Worm (Caenorhabditis elegans) whole organism, L2 larva: ENCODE measurements around the gene Y7A5A.13.

ENCODE experiments used
- C34F6.9 ChIP-seq: fragments of 150-350 bp; optimal IDR thresholded peaks from 2 replicates; lab custom pipeline; 2014; ENCODE audit warnings: missing biosample characterization, missing genetic modification characterization
- F13H6.1 ChIP-seq: sonication (generic microtip); optimal IDR thresholded peaks from 2 replicates; lab custom pipeline; 2016; ENCODE audit warnings: missing genetic modification characterization, missing compliant biosample characterization
- R02D3.7 ChIP-seq: fragments of 150-350 bp; optimal IDR thresholded peaks from 2 replicates; lab custom pipeline; 2014; ENCODE audit warnings: missing biosample characterization, missing genetic modification characterization
- Y55F3AM.14 ChIP-seq: fragments of 200-800 bp; sonication (Bioruptor generic); optimal IDR thresholded peaks from 2 replicates; lab custom pipeline; 2018; ENCODE audit warnings: mild to moderate bottlenecking, missing genetic modification characterization, missing compliant biosample characterization
- ZK546.5 ChIP-seq: sonication (generic microtip); optimal IDR thresholded peaks from 2 replicates; lab custom pipeline; 2017; ENCODE audit warnings: missing biosample characterization, missing genetic modification characterization
- alr-1 ChIP-seq: fragments of 150-350 bp; optimal IDR thresholded peaks from 2 replicates; lab custom pipeline; 2014; ENCODE audit warnings: missing biosample characterization, missing genetic modification characterization
- aly-2 ChIP-seq: fragments of 150-350 bp; optimal IDR thresholded peaks from 2 replicates; lab custom pipeline; 2014; ENCODE audit warnings: missing biosample characterization, missing genetic modification characterization
- ama-1 ChIP-seq: fragments of 150-350 bp; optimal IDR thresholded peaks from 2 replicates; lab custom pipeline; 2018; ENCODE audit warnings: inconsistent platforms
- blmp-1 ChIP-seq: sonication (generic microtip); optimal IDR thresholded peaks from 2 replicates; lab custom pipeline; 2017; ENCODE audit warnings: missing genetic modification characterization, mild to moderate bottlenecking, missing compliant biosample characterization, antibody characterized with exemption, moderate library complexity; ENCODE audit not compliant: insufficient read depth
- ceh-82 ChIP-seq: fragments of 150-350 bp; optimal IDR thresholded peaks from 2 replicates; lab custom pipeline; 2014; ENCODE audit warnings: missing biosample characterization, missing genetic modification characterization
- crh-2 ChIP-seq: sonication (generic microtip); optimal IDR thresholded peaks from 2 replicates; lab custom pipeline; 2017; ENCODE audit warnings: missing biosample characterization, missing genetic modification characterization
- dmd-4 ChIP-seq: sonication (generic microtip); optimal IDR thresholded peaks from 2 replicates; lab custom pipeline; 2017; ENCODE audit warnings: missing biosample characterization, missing genetic modification characterization
- egl-27 ChIP-seq: sonication (generic microtip); optimal IDR thresholded peaks from 3 replicates; lab custom pipeline; 2017; ENCODE audit warnings: missing biosample characterization, missing genetic modification reagents, missing genetic modification characterization
- elt-1 ChIP-seq: fragments of 150-350 bp; optimal IDR thresholded peaks from 2 replicates; lab custom pipeline; 2014; ENCODE audit warnings: missing biosample characterization, missing genetic modification characterization
- elt-3 ChIP-seq: sonication (generic microtip); optimal IDR thresholded peaks from 2 replicates; lab custom pipeline; 2017; ENCODE audit warnings: missing biosample characterization, missing genetic modification characterization
- gmeb-1 ChIP-seq: fragments of 150-350 bp; optimal IDR thresholded peaks from 2 replicates; lab custom pipeline; 2014; ENCODE audit warnings: missing biosample characterization, missing genetic modification characterization
- lin-11 ChIP-seq: fragments of 150-350 bp; sonication (generic microtip); optimal IDR thresholded peaks from 2 replicates; lab custom pipeline; 2014; ENCODE audit warnings: missing biosample characterization, missing genetic modification characterization, inconsistent platforms, mixed read lengths
- lin-13 ChIP-seq: fragments of 150-350 bp; optimal IDR thresholded peaks from 2 replicates; lab custom pipeline; 2014; ENCODE audit warnings: missing biosample characterization, missing genetic modification reagents, missing genetic modification characterization
- lin-39 ChIP-seq: fragments of 150-350 bp; optimal IDR thresholded peaks from 2 replicates; lab custom pipeline; 2014; ENCODE audit warnings: missing biosample characterization, missing genetic modification reagents, missing genetic modification characterization
- lsy-2 ChIP-seq, 2 experiments: fragments of 150-350 bp in 1 of 2; sonication (generic microtip) in 1 of 2; optimal IDR thresholded peaks; 2 replicates each; lab custom pipeline; 2014 to 2017; ENCODE audit warnings: missing biosample characterization in 2 of 2, missing genetic modification characterization in 2 of 2
- mab-5 ChIP-seq: fragments of 150-350 bp; optimal IDR thresholded peaks from 2 replicates; lab custom pipeline; 2014; ENCODE audit warnings: missing biosample characterization, missing genetic modification characterization
- mbf-1 ChIP-seq: sonication (generic microtip); optimal IDR thresholded peaks from 2 replicates; lab custom pipeline; 2017; ENCODE audit warnings: missing biosample characterization, missing genetic modification characterization
- mdl-1 ChIP-seq, 2 experiments: fragments of 150-350 bp in 1 of 2; sonication (generic microtip) in 1 of 2; optimal IDR thresholded peaks; 2 replicates each; lab custom pipeline; 2017; ENCODE audit warnings: missing biosample characterization in 2 of 2, missing genetic modification characterization in 2 of 2
- nhr-11 ChIP-seq: fragments of 150-350 bp; optimal IDR thresholded peaks from 2 replicates; lab custom pipeline; 2014; ENCODE audit warnings: missing biosample characterization, missing genetic modification characterization
- nhr-12 ChIP-seq: fragments of 150-350 bp; optimal IDR thresholded peaks from 2 replicates; lab custom pipeline; 2014; ENCODE audit warnings: missing biosample characterization, missing genetic modification characterization
- nhr-129 ChIP-seq: fragments of 150-350 bp; optimal IDR thresholded peaks from 2 replicates; lab custom pipeline; 2014; ENCODE audit warnings: missing biosample characterization, missing genetic modification characterization
- nhr-21 ChIP-seq: fragments of 150-350 bp; optimal IDR thresholded peaks from 2 replicates; lab custom pipeline; 2014; ENCODE audit warnings: missing biosample characterization, missing genetic modification characterization
- nhr-23 ChIP-seq: fragments of 150-350 bp; optimal IDR thresholded peaks from 2 replicates; lab custom pipeline; 2014; ENCODE audit warnings: missing biosample characterization, missing genetic modification reagents, missing genetic modification characterization
- nhr-237 ChIP-seq: fragments of 150-350 bp; optimal IDR thresholded peaks from 2 replicates; lab custom pipeline; 2014; ENCODE audit warnings: missing biosample characterization, missing genetic modification characterization
- nhr-25 ChIP-seq: fragments of 150-350 bp; sonication (generic microtip); optimal IDR thresholded peaks from 3 replicates; lab custom pipeline; 2014; ENCODE audit warnings: missing biosample characterization, missing genetic modification characterization
- nhr-6 ChIP-seq: fragments of 150-350 bp; optimal IDR thresholded peaks from 2 replicates; lab custom pipeline; 2014; ENCODE audit warnings: missing biosample characterization, missing genetic modification characterization
- nhr-77 ChIP-seq: fragments of 150-350 bp; optimal IDR thresholded peaks from 2 replicates; lab custom pipeline; 2014; ENCODE audit warnings: missing biosample characterization, missing genetic modification characterization
- sem-4 ChIP-seq: fragments of 150-350 bp; optimal IDR thresholded peaks from 2 replicates; lab custom pipeline; 2014; ENCODE audit warnings: missing biosample characterization, missing genetic modification reagents, missing genetic modification characterization
- skn-1 ChIP-seq: sonication (generic microtip); optimal IDR thresholded peaks from 2 replicates; lab custom pipeline; 2017; ENCODE audit warnings: missing biosample characterization, missing genetic modification characterization
- sma-9 ChIP-seq, 2 experiments: fragments of 150-350 bp in 1 of 2; sonication (generic microtip) in 1 of 2; optimal IDR thresholded peaks; 2 replicates each; lab custom pipeline; 2014 to 2016; ENCODE audit warnings: missing genetic modification characterization in 2 of 2, mild to moderate bottlenecking in 1 of 2, missing biosample characterization in 1 of 2, missing compliant biosample characterization in 1 of 2, missing genetic modification reagents in 1 of 2, moderate library complexity in 1 of 2
- snpc-4 ChIP-seq: fragments of 150-350 bp; optimal IDR thresholded peaks from 2 replicates; lab custom pipeline; 2014; ENCODE audit warnings: missing biosample characterization, missing genetic modification characterization
- unc-39 ChIP-seq: fragments of 150-350 bp; optimal IDR thresholded peaks from 2 replicates; lab custom pipeline; 2014; ENCODE audit warnings: missing biosample characterization, missing genetic modification characterization
- unc-55 ChIP-seq: fragments of 150-350 bp; sonication (generic microtip); optimal IDR thresholded peaks from 3 replicates; lab custom pipeline; 2014; ENCODE audit warnings: missing biosample characterization, missing genetic modification reagents, missing genetic modification characterization
- unc-62 ChIP-seq: fragments of 150-350 bp; optimal IDR thresholded peaks from 2 replicates; lab custom pipeline; 2014; ENCODE audit warnings: missing biosample characterization, missing genetic modification reagents, missing genetic modification characterization
- ztf-1 ChIP-seq: fragments of 200-800 bp; sonication (Bioruptor generic); conservative IDR thresholded peaks from 2 replicates; pipeline ENCODE4 v1.3.6; 2022; ENCODE audit warnings: missing genetic modification characterization, missing compliant biosample characterization
- ztf-11 ChIP-seq: sonication (generic microtip); optimal IDR thresholded peaks from 2 replicates; lab custom pipeline; 2017; ENCODE audit warnings: missing biosample characterization, missing genetic modification characterization
- ztf-4 ChIP-seq: fragments of 150-350 bp; optimal IDR thresholded peaks from 2 replicates; lab custom pipeline; 2014; ENCODE audit warnings: missing biosample characterization, missing genetic modification characterization

Gene Y7A5A.13

DNA sequence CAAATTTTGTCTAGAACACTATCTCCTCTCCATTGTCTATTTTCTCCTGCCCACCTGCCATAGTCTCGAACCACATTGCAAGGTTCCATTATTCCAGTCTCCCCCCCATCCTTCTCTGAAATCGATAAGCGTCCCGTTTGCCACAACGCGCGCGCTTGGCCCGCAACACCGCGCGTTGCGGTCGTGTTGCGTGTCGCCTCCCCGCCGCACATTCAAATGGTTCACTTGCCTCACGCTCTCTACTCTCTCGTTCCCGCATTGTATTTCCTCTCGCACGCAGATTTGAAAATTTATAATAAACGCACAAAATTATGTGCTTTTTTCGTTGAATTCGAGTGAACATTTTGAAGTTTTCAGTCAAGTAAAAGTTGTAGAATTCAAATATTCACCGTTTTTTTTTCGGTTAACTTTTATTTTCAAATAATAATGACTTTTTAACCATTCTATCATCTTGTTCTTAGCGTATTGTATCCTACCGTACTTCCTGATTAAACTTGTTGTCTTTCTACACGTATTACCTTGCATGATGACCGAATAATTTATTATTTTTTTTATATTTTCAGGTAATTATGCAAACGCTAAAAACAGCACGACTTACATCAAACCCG lies 48.0 kb upstream of the Y7A5A.13 start, which contains the start of gene lin-15B:
Gene lin-15B (plus strand): TSS at position 558 of the 608 bp plus-strand sequence.
- TF ChIP-seq nhr-129 (tag; lab: Kevin White, UChicago) (no peak), sma-9 (GFP tag; optimal IDR thresholded peaks at IDR 0.05; lab: Kevin White, UChicago) (no peak), sma-9 (tag; optimal IDR thresholded peaks at IDR 0.05; lab: Kevin White, UChicago) (no peak), snpc-4 (tag; lab: Kevin White, UChicago) (no peak), ztf-1 (GFP tag; lab: Robert Waterston, UW) (no peak), nhr-237 (no peak), nhr-11 (tag; lab: Kevin White, UChicago) (no peak), mdl-1 (tag; optimal IDR thresholded peaks at IDR 0.05; lab: Kevin White, UChicago) (no peak), crh-2 (tag; lab: Kevin White, UChicago) (no peak), blmp-1 (tag; lab: Kevin White, UChicago) (no peak), nhr-12 (no peak)

DNA sequence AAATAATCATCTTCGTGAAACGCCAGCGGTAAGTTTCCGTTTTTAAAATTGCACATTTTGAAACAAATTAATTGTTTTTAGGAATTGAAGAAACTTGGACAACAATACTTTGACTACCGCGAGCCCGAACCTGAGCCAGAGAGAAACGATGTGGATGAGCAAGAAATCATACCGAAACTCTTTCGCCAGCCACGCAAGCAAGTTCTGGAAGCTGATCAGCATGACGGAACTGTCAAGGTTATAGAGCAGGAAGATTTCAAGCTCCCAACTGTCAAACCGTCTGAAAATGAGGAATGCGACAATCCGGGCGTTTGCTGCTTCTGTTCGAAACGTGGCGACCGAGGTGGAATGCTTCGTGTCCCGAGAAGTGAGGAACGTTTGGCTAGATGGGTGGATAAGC lies 43.3 kb upstream of the Y7A5A.13 start:
- no peak for TF ChIP-seq ZK546.5 (tag; lab: Kevin White, UChicago)
- TF ChIP-seq snpc-4 (tag; lab: Kevin White, UChicago): no peak
- no peak for TF ChIP-seq sma-9 (GFP tag; optimal IDR thresholded peaks at IDR 0.05; lab: Kevin White, UChicago)
- no peak for TF ChIP-seq sma-9 (tag; optimal IDR thresholded peaks at IDR 0.05; lab: Kevin White, UChicago)

- no peak for TF ChIP-seq sma-9 (GFP tag; optimal IDR thresholded peaks at IDR 0.05; lab: Kevin White, UChicago)
- no peak for TF ChIP-seq sma-9 (tag; optimal IDR thresholded peaks at IDR 0.05; lab: Kevin White, UChicago)
- TF ChIP-seq nhr-25 (tag; lab: Kevin White, UChicago): no peak
- no peak for TF ChIP-seq nhr-129 (tag; lab: Kevin White, UChicago)
- TF ChIP-seq alr-1 (tag; lab: Kevin White, UChicago): no peak
- TF ChIP-seq lin-11 (tag; lab: Kevin White, UChicago): no peak
- no peak for TF ChIP-seq ztf-1 (GFP tag; lab: Robert Waterston, UW)
- no peak for TF ChIP-seq nhr-12
- no peak for TF ChIP-seq ceh-82 (tag; lab: Kevin White, UChicago)
- no peak for TF ChIP-seq mab-5 (tag; lab: Kevin White, UChicago)
- no peak for TF ChIP-seq ztf-4 (tag; lab: Kevin White, UChicago)
- TF ChIP-seq lin-39 (tag; lab: Kevin White, UChicago): no peak
- no peak for TF ChIP-seq nhr-21 (tag; lab: Kevin White, UChicago)
- no peak for TF ChIP-seq skn-1 (tag; lab: Kevin White, UChicago)
- TF ChIP-seq unc-55 (GFP tag; lab: Kevin White, UChicago): no peak
- TF ChIP-seq elt-1: no peak
- TF ChIP-seq nhr-77: no peak
- no peak for TF ChIP-seq R02D3.7 (tag; lab: Kevin White, UChicago)
- TF ChIP-seq dmd-4 (tag; lab: Kevin White, UChicago): no peak
- no peak for TF ChIP-seq nhr-6 (tag; lab: Kevin White, UChicago)
Observed at ce11 chrX:15731668-15732067, 42.0 kb upstream of the Y7A5A.13 start, which contains the start of gene lin-15A. Gene lin-15A, plus strand, starts transcription at chrX:15731968.

DNA sequence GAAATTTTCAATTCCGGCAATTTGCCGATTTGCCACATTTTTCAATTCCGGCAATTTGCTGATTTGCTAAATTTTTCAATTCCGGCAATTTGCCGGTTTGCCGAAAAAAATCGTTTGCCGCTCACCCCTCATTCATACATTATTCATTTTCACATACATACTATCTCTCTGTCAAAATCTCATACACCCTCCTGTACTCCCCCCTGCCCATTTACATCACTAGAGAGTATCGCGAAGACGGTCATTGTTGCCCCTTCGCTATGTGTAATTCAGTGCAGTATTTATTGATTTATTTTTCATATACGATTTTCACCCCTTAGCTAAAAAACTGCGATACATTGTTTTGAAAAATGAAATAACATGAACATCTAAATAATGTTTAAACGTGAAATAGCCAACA lies 37.2 kb upstream of the Y7A5A.13 start:
- TF ChIP-seq C34F6.9 (tag; lab: Kevin White, UChicago) (peak; percentile 32), lsy-2 (tag; optimal IDR thresholded peaks at IDR 0.05; lab: Kevin White, UChicago) (peak; percentile 44 to 71), Y55F3AM.14 (GFP tag; lab: Kevin White, UChicago) (no peak), snpc-4 (tag; lab: Kevin White, UChicago) (peak; percentile 68), ZK546.5 (tag; lab: Kevin White, UChicago) (no peak), lin-39 (tag; lab: Kevin White, UChicago) (no peak), mab-5 (tag; lab: Kevin White, UChicago) (peak; percentile 30), lin-13 (GFP tag; lab: Kevin White, UChicago) (peak; percentile 78), sem-4 (peak; percentile 57), aly-2 (tag; lab: Kevin White, UChicago) (no peak), nhr-25 (tag; lab: Kevin White, UChicago) (no peak), ama-1 (no peak), nhr-77 (peak; percentile 55), skn-1 (tag; lab: Kevin White, UChicago) (no peak), nhr-11 (tag; lab: Kevin White, UChicago) (no peak), crh-2 (tag; lab: Kevin White, UChicago) (peak; percentile 89), alr-1 (tag; lab: Kevin White, UChicago) (no peak), blmp-1 (tag; lab: Kevin White, UChicago) (no peak), nhr-6 (tag; lab: Kevin White, UChicago) (peak; percentile 18), gmeb-1 (tag; lab: Kevin White, UChicago) (peak; percentile 80), ztf-4 (tag; lab: Kevin White, UChicago) (no peak), egl-27 (tag; lab: Kevin White, UChicago) (peak; percentile 34), R02D3.7 (tag; lab: Kevin White, UChicago) (no peak), ztf-11 (tag; lab: Kevin White, UChicago) (no peak), unc-39 (tag; lab: Kevin White, UChicago) (no peak), ztf-1 (GFP tag; lab: Robert Waterston, UW) (no peak), mdl-1 (tag; optimal IDR thresholded peaks at IDR 0.05; lab: Kevin White, UChicago) (peak in 1 of 2 experiments; percentile 7), F13H6.1 (tag; lab: Kevin White, UChicago) (no peak), ceh-82 (tag; lab: Kevin White, UChicago) (no peak), nhr-129 (tag; lab: Kevin White, UChicago) (peak; percentile 85), dmd-4 (tag; lab: Kevin White, UChicago) (no peak), elt-3 (tag; lab: Kevin White, UChicago) (no peak), mbf-1 (no peak), elt-1 (no peak), unc-62 (GFP tag; lab: Kevin White, UChicago) (no peak), nhr-23 (tag; lab: Kevin White, UChicago) (no peak)
